Fruit fly (Drosophila melanogaster): ENCODE measurements around the gene Cpr62Ba.

Cpr62Ba gene

dm6 chr3L:1859563-1859962 is 28.0 kb upstream of the Cpr62Ba start (continued):
- TF ChIP-seq salr (GFP tag; optimal IDR thresholded peaks at IDR 0.05) = no peak
- no peak for TF ChIP-seq CG8119 (GFP tag; IDR thresholded peaks at IDR 0.05)
- TF ChIP-seq ss (GFP tag; optimal IDR thresholded peaks at IDR 0.05) = peak; percentile 26 to 59
- TF ChIP-seq fkh (GFP tag; optimal IDR thresholded peaks at IDR 0.05) = no peak
- no peak for TF ChIP-seq acj6 (GFP tag; optimal IDR thresholded peaks at IDR 0.05)
- peak; percentile 37 for TF ChIP-seq spab (GFP tag; optimal IDR thresholded peaks at IDR 0.05)
- peak; percentile 11 for TF ChIP-seq dsx (GFP tag; optimal IDR thresholded peaks at IDR 0.05; ENCODE audit: poor library complexity, severe bottlenecking)
- TF ChIP-seq fd85E (GFP tag; optimal IDR thresholded peaks at IDR 0.05) = no peak
- TF ChIP-seq CG6163 (GFP tag; IDR thresholded peaks at IDR 0.05) = peak; percentile 40; the same call in 2 of the 3 replicates
- no peak for TF ChIP-seq Hr4 (GFP tag; optimal IDR thresholded peaks at IDR 0.05)
- TF ChIP-seq Hr39 (GFP tag; optimal IDR thresholded peaks at IDR 0.05) = no peak
- TF ChIP-seq Hr38 (GFP tag; optimal IDR thresholded peaks at IDR 0.05) = no peak
- no peak for TF ChIP-seq CG10631 (GFP tag; optimal IDR thresholded peaks at IDR 0.05)
- TF ChIP-seq CG6792 (GFP tag; optimal IDR thresholded peaks at IDR 0.05) = peak; percentile 29
- TF ChIP-seq CG8319 (GFP tag; optimal IDR thresholded peaks at IDR 0.05) = peak; percentile 24
- peak; percentile 19 for TF ChIP-seq Met (GFP tag; optimal IDR thresholded peaks at IDR 0.05)
- peak; percentile 62 for TF ChIP-seq svp (GFP tag)
- peak; percentile 4 for TF ChIP-seq cyc (GFP tag; optimal IDR thresholded peaks at IDR 0.05)
- TF ChIP-seq CG7368 (GFP tag; optimal IDR thresholded peaks at IDR 0.05) = peak; percentile 6
- TF ChIP-seq CG3919 (GFP tag; optimal IDR thresholded peaks at IDR 0.05) = peak; percentile 70
- no peak for TF ChIP-seq Ets21C (GFP tag; optimal IDR thresholded peaks at IDR 0.05)

- peak; percentile 56 for TF ChIP-seq CG11902 (GFP tag; optimal IDR thresholded peaks at IDR 0.05)
- TF ChIP-seq Sox14 (GFP tag; optimal IDR thresholded peaks at IDR 0.05) = peak; percentile 83
- TF ChIP-seq CG16779 (tag; optimal IDR thresholded peaks at IDR 0.05) = no peak
- TF ChIP-seq OdsH (GFP tag; optimal IDR thresholded peaks at IDR 0.05) = peak; percentile 73
- peak; percentile 15 for TF ChIP-seq vri (GFP tag; optimal IDR thresholded peaks at IDR 0.05)
- TF ChIP-seq CG3919 (GFP tag; optimal IDR thresholded peaks at IDR 0.05) = peak; percentile 54
- TF ChIP-seq salr (GFP tag; optimal IDR thresholded peaks at IDR 0.05) = no peak
- TF ChIP-seq Eip78C (GFP tag) = peak; percentile 88
- peak; percentile 49 for TF ChIP-seq Ets21C (GFP tag; optimal IDR thresholded peaks at IDR 0.05)
- peak; percentile 17 for TF ChIP-seq Lpt (GFP tag; optimal IDR thresholded peaks at IDR 0.05)
- TF ChIP-seq CG15336 (GFP tag; IDR thresholded peaks at IDR 0.05) = no peak
- peak; percentile 15 for TF ChIP-seq CG6808 (GFP tag; optimal IDR thresholded peaks at IDR 0.05)
- TF ChIP-seq fkh (GFP tag; optimal IDR thresholded peaks at IDR 0.05) = peak; percentile 7
- TF ChIP-seq eg (GFP tag; IDR thresholded peaks at IDR 0.05) = peak; percentile 38; the same call in 1 of the 3 replicates
- TF ChIP-seq dsx (GFP tag; optimal IDR thresholded peaks at IDR 0.05; ENCODE audit: poor library complexity, severe bottlenecking) = no peak
- no peak for TF ChIP-seq CG1621 (tag; optimal IDR thresholded peaks at IDR 0.05)
- peak; percentile 42 for TF ChIP-seq Sox15 (GFP tag; optimal IDR thresholded peaks at IDR 0.05)
- TF ChIP-seq CG6163 (GFP tag; IDR thresholded peaks at IDR 0.05) = no peak
- peak in 1 of 2 experiments; percentile 4 for TF ChIP-seq ss (GFP tag; optimal IDR thresholded peaks at IDR 0.05)
- peak; percentile 61 for TF ChIP-seq topi (GFP tag; optimal IDR thresholded peaks at IDR 0.05)
- peak; percentile 66 for TF ChIP-seq esn (GFP tag; optimal IDR thresholded peaks at IDR 0.05)
- TF ChIP-seq fd85E (GFP tag; optimal IDR thresholded peaks at IDR 0.05) = no peak
- peak; percentile 58 for TF ChIP-seq Smox (GFP tag; optimal IDR thresholded peaks at IDR 0.05)
- peak; percentile 62 for TF ChIP-seq cyc (GFP tag; optimal IDR thresholded peaks at IDR 0.05)
- TF ChIP-seq lz (GFP tag; optimal IDR thresholded peaks at IDR 0.05) = peak; percentile 69
- TF ChIP-seq CG7368 (GFP tag; optimal IDR thresholded peaks at IDR 0.05) = peak; percentile 5
- TF ChIP-seq Hr39 (GFP tag; optimal IDR thresholded peaks at IDR 0.05) = peak; percentile 76
- no peak for TF ChIP-seq Eip93F (GFP tag; optimal IDR thresholded peaks at IDR 0.05)
- peak; percentile 96 for TF ChIP-seq svp (GFP tag)
- TF ChIP-seq Gug (GFP tag; IDR thresholded peaks at IDR 0.05) = peak; percentile 57
- TF ChIP-seq CG9139 (GFP tag; optimal IDR thresholded peaks at IDR 0.05) = no peak
- no peak for TF ChIP-seq CG8119 (GFP tag; IDR thresholded peaks at IDR 0.05)
- peak; percentile 52 for TF ChIP-seq Sox102F (GFP tag; optimal IDR thresholded peaks at IDR 0.05)
- no peak for TF ChIP-seq Hr38 (GFP tag; optimal IDR thresholded peaks at IDR 0.05)
- peak; percentile 41 for TF ChIP-seq CG10669 (GFP tag; optimal IDR thresholded peaks at IDR 0.05)
- peak; percentile 10 for TF ChIP-seq net (GFP tag; optimal IDR thresholded peaks at IDR 0.05)
- TF ChIP-seq Hr4 (GFP tag; optimal IDR thresholded peaks at IDR 0.05) = peak; percentile 75
- TF ChIP-seq CG11294 (GFP tag; IDR thresholded peaks at IDR 0.05) = peak; percentile 11; the same call in 1 of the 2 replicates
- TF ChIP-seq CG8632 (GFP tag; optimal IDR thresholded peaks at IDR 0.05) = no peak
- TF ChIP-seq CG10631 (GFP tag; optimal IDR thresholded peaks at IDR 0.05) = peak; percentile 69
- TF ChIP-seq achi (GFP tag; optimal IDR thresholded peaks at IDR 0.05) = peak; percentile 73
Observed at dm6 chr3L:1856467-1857350, 25.1 kb upstream of the Cpr62Ba start, which contains the start of gene CG12024. TSS of gene CG12024 (plus strand) at chr3L:1857165.
